Worm (Caenorhabditis elegans): ENCODE data around the gene tbc-20.

The tbc-20 gene

ce11 chrII:14794935-14795454, 3.3 kb upstream of the tbc-20 start, which contains the start of gene eif-3.B:
Gene eif-3.B, plus strand, starts transcription at chrII:14795404.
- no peak for TF ChIP-seq sox-4 (tag; optimal IDR thresholded peaks at IDR 0.05)
- peak; percentile 89 for TF ChIP-seq tbx-7 (tag; optimal IDR thresholded peaks at IDR 0.05)
- TF ChIP-seq K09A11.1 (tag; optimal IDR thresholded peaks at IDR 0.05; ENCODE audit: insufficient read depth): peak; percentile 35
- peak; percentile 69 for TF ChIP-seq pqm-1 (tag; optimal IDR thresholded peaks at IDR 0.05)
- no peak for TF ChIP-seq hlh-30 (tag; optimal IDR thresholded peaks at IDR 0.05; ENCODE audit: insufficient read depth)
- TF ChIP-seq syd-9 (tag; optimal IDR thresholded peaks at IDR 0.05): peak; percentile 40
- peak; percentile 70 for TF ChIP-seq ceh-30 (tag; optimal IDR thresholded peaks at IDR 0.05)
- peak; percentile 98 for TF ChIP-seq ceh-31 (tag; optimal IDR thresholded peaks at IDR 0.05)
- TF ChIP-seq unc-55 (GFP tag; optimal IDR thresholded peaks at IDR 0.05): peak; percentile 74
- TF ChIP-seq dve-1 (tag; optimal IDR thresholded peaks at IDR 0.05): peak; percentile 81
- peak; percentile 81 for TF ChIP-seq hlh-8 (tag; optimal IDR thresholded peaks at IDR 0.05)
- no peak for TF ChIP-seq fkh-10 (GFP tag; optimal IDR thresholded peaks at IDR 0.05)
- TF ChIP-seq ceh-48 (tag; optimal IDR thresholded peaks at IDR 0.05): peak; percentile 64
- no peak for TF ChIP-seq ama-1 (optimal IDR thresholded peaks at IDR 0.05)
- TF ChIP-seq pha-4 (tag; optimal IDR thresholded peaks at IDR 0.05): no peak
- no peak for TF ChIP-seq npax-4 (tag; optimal IDR thresholded peaks at IDR 0.05)
- no peak for TF ChIP-seq hlh-6 (tag; optimal IDR thresholded peaks at IDR 0.05)
- TF ChIP-seq T23F11.4 (GFP tag; optimal IDR thresholded peaks at IDR 0.05): no peak
- TF ChIP-seq lim-6 (tag; optimal IDR thresholded peaks at IDR 0.05): peak; percentile 83
- TF ChIP-seq ceh-9 (tag; optimal IDR thresholded peaks at IDR 0.05): no peak
- TF ChIP-seq F13H6.1 (tag; optimal IDR thresholded peaks at IDR 0.05): peak; percentile 67
- TF ChIP-seq elt-2 (tag; optimal IDR thresholded peaks at IDR 0.05): peak; percentile 56
- TF ChIP-seq tbx-2 (tag; optimal IDR thresholded peaks at IDR 0.05): peak; percentile 94
- TF ChIP-seq ceh-34 (tag; optimal IDR thresholded peaks at IDR 0.05): peak; percentile 84
- TF ChIP-seq nfya-1 (tag; optimal IDR thresholded peaks at IDR 0.05): peak; percentile 83
- TF ChIP-seq hlh-13 (GFP tag; optimal IDR thresholded peaks at IDR 0.05): no peak
- TF ChIP-seq unc-86 (tag; optimal IDR thresholded peaks at IDR 0.05): peak; percentile 56
- TF ChIP-seq eyg-1 (tag; optimal IDR thresholded peaks at IDR 0.05): peak; percentile 51
- peak; percentile 91 for TF ChIP-seq ets-4 (tag; optimal IDR thresholded peaks at IDR 0.05)
- peak; percentile 42 for TF ChIP-seq madf-2 (tag; optimal IDR thresholded peaks at IDR 0.05)
- peak; percentile 89 for TF ChIP-seq ref-2 (tag; optimal IDR thresholded peaks at IDR 0.05)
- peak; percentile 23 for TF ChIP-seq pag-3 (tag; optimal IDR thresholded peaks at IDR 0.05; ENCODE audit: borderline replicate concordance)
- no peak for TF ChIP-seq K02D7.2 (tag; optimal IDR thresholded peaks at IDR 0.05)
- no peak for TF ChIP-seq pat-9 (tag; optimal IDR thresholded peaks at IDR 0.05)
- TF ChIP-seq fax-1 (tag; optimal IDR thresholded peaks at IDR 0.05): peak; percentile 66
- TF ChIP-seq che-1 (tag; optimal IDR thresholded peaks at IDR 0.05): no peak
- TF ChIP-seq gmeb-2 (tag; optimal IDR thresholded peaks at IDR 0.05): no peak
- TF ChIP-seq rnt-1 (tag; optimal IDR thresholded peaks at IDR 0.05): peak; percentile 78
- TF ChIP-seq odd-2 (tag; optimal IDR thresholded peaks at IDR 0.05): no peak
- peak; percentile 80 for TF ChIP-seq ceh-14 (tag; optimal IDR thresholded peaks at IDR 0.05)
- no peak for TF ChIP-seq Y22D7AL.16 (tag; optimal IDR thresholded peaks at IDR 0.05)
- peak; percentile 76 for TF ChIP-seq pax-1 (tag; optimal IDR thresholded peaks at IDR 0.05)
- peak; percentile 97 for TF ChIP-seq C08G9.2 (tag; optimal IDR thresholded peaks at IDR 0.05)
- TF ChIP-seq zip-5 (tag; optimal IDR thresholded peaks at IDR 0.05): peak; percentile 81
- no peak for TF ChIP-seq dmd-4 (tag; optimal IDR thresholded peaks at IDR 0.05; ENCODE audit: borderline replicate concordance)
- peak; percentile 5 for TF ChIP-seq ztf-16 (tag; optimal IDR thresholded peaks at IDR 0.05)
- TF ChIP-seq unc-3 (GFP tag; conservative IDR thresholded peaks at IDR 0.05): peak; percentile 55; the same call in 1 of the 2 replicates
- TF ChIP-seq unc-3 (tag; optimal IDR thresholded peaks at IDR 0.05): no peak
- no peak for TF ChIP-seq ceh-45 (GFP tag; IDR thresholded peaks at IDR 0.05)
- peak; percentile 79 for TF ChIP-seq fkh-6 (tag; optimal IDR thresholded peaks at IDR 0.05)
- peak; percentile 93 for TF ChIP-seq unc-42 (tag; optimal IDR thresholded peaks at IDR 0.05)
- peak; percentile 94 for TF ChIP-seq ceh-2 (tag; optimal IDR thresholded peaks at IDR 0.05)
- TF ChIP-seq C38D4.7 (GFP tag; optimal IDR thresholded peaks at IDR 0.05): no peak

Data from whole organism, late embryonic.